Worm (Caenorhabditis elegans): ENCODE results near the gene del-7.

del-7 gene

ce11 chrIV:7775725-7776124 is 15.5 kb downstream of the del-7 start, which contains the start of gene swd-2.1:
Gene swd-2.1, plus strand, starts transcription at chrIV:7776025.
- TF ChIP-seq hmg-4 (GFP tag; optimal IDR thresholded peaks at IDR 0.05) (no peak), pes-1 (GFP tag; IDR thresholded peaks at IDR 0.05) (no peak), tbx-11 (GFP tag; IDR thresholded peaks at IDR 0.05) (no peak), sea-1 (GFP tag; conservative IDR thresholded peaks at IDR 0.05) (no peak), hnd-1 (tag; optimal IDR thresholded peaks at IDR 0.05) (no peak), scrt-1 (GFP tag; IDR thresholded peaks at IDR 0.05) (no peak), ets-7 (tag; optimal IDR thresholded peaks at IDR 0.05) (no peak), aly-1 (tag; optimal IDR thresholded peaks at IDR 0.05) (no peak), tbx-37 (GFP tag; conservative IDR thresholded peaks at IDR 0.05) (no peak), flt-1 (GFP tag; IDR thresholded peaks at IDR 0.05) (no peak), B0310.2 (tag; optimal IDR thresholded peaks at IDR 0.05) (no peak), ceh-36 (tag; optimal IDR thresholded peaks at IDR 0.05) (no peak), F13C5.2 (tag; optimal IDR thresholded peaks at IDR 0.05) (no peak), ama-1 (optimal IDR thresholded peaks at IDR 0.05) (no peak), ceh-13 (GFP tag; optimal IDR thresholded peaks at IDR 0.05) (no peak), tra-4 (tag; optimal IDR thresholded peaks at IDR 0.05) (no peak), hmbx-1 (tag; optimal IDR thresholded peaks at IDR 0.05) (no peak)

ce11 chrIV:7778865-7779264 is 18.6 kb downstream of the del-7 start, which contains the start of gene rpap-3:
Gene rpap-3, minus strand, starts transcription at chrIV:7778965.
- TF ChIP-seq tra-4 (tag; optimal IDR thresholded peaks at IDR 0.05) (no peak), tbx-11 (GFP tag; IDR thresholded peaks at IDR 0.05) (no peak), ets-7 (tag; optimal IDR thresholded peaks at IDR 0.05) (no peak), F13C5.2 (tag; optimal IDR thresholded peaks at IDR 0.05) (no peak), hmg-4 (GFP tag; optimal IDR thresholded peaks at IDR 0.05) (no peak), pes-1 (GFP tag; IDR thresholded peaks at IDR 0.05) (no peak), hmbx-1 (tag; optimal IDR thresholded peaks at IDR 0.05) (no peak), ama-1 (optimal IDR thresholded peaks at IDR 0.05) (no peak), flt-1 (GFP tag; IDR thresholded peaks at IDR 0.05) (no peak), scrt-1 (GFP tag; IDR thresholded peaks at IDR 0.05) (no peak)

ce11 chrIV:7782292-7782691 is 22.1 kb downstream of the del-7 start, which contains the start of gene sec-10:
Gene sec-10, minus strand, starts transcription at chrIV:7782499.
- TF ChIP-seq pes-1 (GFP tag; IDR thresholded peaks at IDR 0.05) (no peak), aly-1 (tag; optimal IDR thresholded peaks at IDR 0.05) (no peak), hmg-4 (GFP tag; optimal IDR thresholded peaks at IDR 0.05) (no peak), B0310.2 (tag; optimal IDR thresholded peaks at IDR 0.05) (no peak), ceh-36 (tag; optimal IDR thresholded peaks at IDR 0.05) (no peak), F13C5.2 (tag; optimal IDR thresholded peaks at IDR 0.05) (no peak), ama-1 (optimal IDR thresholded peaks at IDR 0.05) (no peak), tbx-11 (GFP tag; IDR thresholded peaks at IDR 0.05) (no peak), tbx-37 (GFP tag; conservative IDR thresholded peaks at IDR 0.05) (no peak), hmbx-1 (tag; optimal IDR thresholded peaks at IDR 0.05) (no peak), flt-1 (GFP tag; IDR thresholded peaks at IDR 0.05) (no peak), sea-1 (GFP tag; conservative IDR thresholded peaks at IDR 0.05) (no peak)

ce11 chrIV:7783801-7784411 is 23.7 kb downstream of the del-7 start, which contains the start of gene tag-321:
Gene tag-321, minus strand, starts transcription at chrIV:7783851.
- TF ChIP-seq scrt-1 (GFP tag; IDR thresholded peaks at IDR 0.05) (no peak), tra-4 (tag; optimal IDR thresholded peaks at IDR 0.05) (no peak), flt-1 (GFP tag; IDR thresholded peaks at IDR 0.05) (no peak), ceh-36 (tag; optimal IDR thresholded peaks at IDR 0.05) (no peak), aly-1 (tag; optimal IDR thresholded peaks at IDR 0.05) (no peak), tbx-11 (GFP tag; IDR thresholded peaks at IDR 0.05) (no peak), pes-1 (GFP tag; IDR thresholded peaks at IDR 0.05) (no peak), tbx-37 (GFP tag; conservative IDR thresholded peaks at IDR 0.05) (no peak)

- TF ChIP-seq flt-1 (GFP tag; IDR thresholded peaks at IDR 0.05), result no peak
Observed at ce11 chrIV:7785506-7786065, 25.4 kb downstream of the del-7 start, which contains the start of gene tag-322. Gene tag-322, minus strand, starts transcription at chrIV:7785556.

ce11 chrIV:7789521-7789949 is 29.3 kb downstream of the del-7 start, which contains the start of gene imp-3:
Gene imp-3, minus strand, starts transcription at chrIV:7789613.
- TF ChIP-seq F13C5.2 (tag; optimal IDR thresholded peaks at IDR 0.05) (no peak), ama-1 (optimal IDR thresholded peaks at IDR 0.05) (peak; percentile 67), flt-1 (GFP tag; IDR thresholded peaks at IDR 0.05) (no peak), sea-1 (GFP tag; conservative IDR thresholded peaks at IDR 0.05) (0 out of 2 replicates have a peak, but pooled peaks have one; percentile 21), aly-1 (tag; optimal IDR thresholded peaks at IDR 0.05) (no peak), ets-7 (tag; optimal IDR thresholded peaks at IDR 0.05) (no peak)

- TF ChIP-seq ceh-13 (GFP tag; optimal IDR thresholded peaks at IDR 0.05) (no peak), ama-1 (optimal IDR thresholded peaks at IDR 0.05) (peak; percentile 67), pes-1 (GFP tag; IDR thresholded peaks at IDR 0.05) (no peak), ets-7 (tag; optimal IDR thresholded peaks at IDR 0.05) (no peak), hmbx-1 (tag; optimal IDR thresholded peaks at IDR 0.05) (no peak), tra-4 (tag; optimal IDR thresholded peaks at IDR 0.05) (no peak), tbx-11 (GFP tag; IDR thresholded peaks at IDR 0.05) (no peak)
Observed at ce11 chrIV:7790151-7790691, 30.0 kb downstream of the del-7 start.

Data from whole organism, early embryonic.